Fruit fly (Drosophila melanogaster): Measurements from ENCODE around the gene cact.

cact gene

DNA sequence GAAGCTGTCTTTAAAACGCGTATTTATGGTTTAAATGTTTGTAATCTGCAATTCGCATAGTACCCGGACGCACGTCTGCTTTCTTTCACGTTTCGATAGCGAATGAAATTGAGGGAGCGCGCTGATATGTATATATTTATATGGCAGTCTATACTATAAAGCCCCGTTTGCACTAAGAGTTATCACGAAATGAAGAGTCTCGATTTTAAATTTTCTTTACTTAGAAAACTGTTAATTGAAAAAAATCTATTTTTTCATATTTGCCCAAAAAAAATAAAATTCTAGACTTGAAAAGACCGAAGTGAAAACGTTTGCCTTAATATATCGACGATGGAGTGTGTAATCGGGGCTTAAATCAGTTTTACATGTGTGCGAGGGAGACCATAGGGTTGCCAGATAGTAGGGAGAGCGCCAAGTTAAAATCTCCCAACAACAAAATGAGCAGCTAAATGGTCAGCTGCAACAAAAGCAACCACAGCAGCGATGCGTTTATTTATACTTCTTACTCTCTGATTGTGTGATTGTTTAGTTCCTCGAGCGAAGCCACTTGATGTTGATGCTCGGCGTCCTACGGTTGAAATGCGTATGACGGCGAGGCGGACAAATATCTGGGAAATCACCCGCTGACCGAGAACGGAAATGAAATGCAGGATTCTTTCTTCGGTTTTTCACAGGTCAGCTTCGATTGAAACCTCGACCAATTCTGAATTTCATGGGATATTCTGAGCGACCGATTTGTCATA, at the start of gene cact:
cact (minus strand) TSS at position 693 of the 743 bp plus-strand sequence.
- TF ChIP-seq Med (GFP tag) (peak; percentile 99), dan (GFP tag; IDR thresholded peaks at IDR 0.05) (no peak), Pdp1 (GFP tag; optimal IDR thresholded peaks at IDR 0.05) (peak; percentile 92 to 94), ewg (GFP tag; optimal IDR thresholded peaks at IDR 0.05) (peak; percentile 83), dmrt99B (tag; optimal IDR thresholded peaks at IDR 0.05) (peak; percentile 87), lmd (GFP tag; IDR thresholded peaks at IDR 0.05) (peak; percentile 92), chinmo (GFP tag; IDR thresholded peaks at IDR 0.05; ENCODE audit: partially characterized antibody) (peak; percentile 92; the same call in 3 of the 4 replicates), CG17186 (GFP tag; optimal IDR thresholded peaks at IDR 0.05) (peak; percentile 73), HLH4C (GFP tag; IDR thresholded peaks at IDR 0.05; ENCODE audit: partially characterized antibody) (no peak; the same call in 2 of the 3 replicates), CG42726 (GFP tag; IDR thresholded peaks at IDR 0.05; ENCODE audit: partially characterized antibody) (peak; percentile 45; the same call in 1 of the 2 replicates), shn (GFP tag; optimal IDR thresholded peaks at IDR 0.05) (peak; percentile 91), Jarid2 (GFP tag; optimal IDR thresholded peaks at IDR 0.05) (peak; percentile 82), gt (GFP tag; IDR thresholded peaks at IDR 0.05) (peak; percentile 71; the same call in 1 of the 2 replicates), CG12659 (GFP tag; optimal IDR thresholded peaks at IDR 0.05) (peak; percentile 95), inv (GFP tag; IDR thresholded peaks at IDR 0.05; ENCODE audit: partially characterized antibody) (no peak), Spps (tag; optimal IDR thresholded peaks at IDR 0.05) (peak; percentile 92), ac (GFP tag; optimal IDR thresholded peaks at IDR 0.05) (peak; percentile 72), seq (GFP tag; IDR thresholded peaks at IDR 0.05) (peak; percentile 88), slp2 (GFP tag; optimal IDR thresholded peaks at IDR 0.05) (peak; percentile 93), HLHmδ (GFP tag; optimal IDR thresholded peaks at IDR 0.05) (peak; percentile 72), CG13775 (GFP tag; optimal IDR thresholded peaks at IDR 0.05) (peak; percentile 93), tll (GFP tag; optimal IDR thresholded peaks at IDR 0.05) (peak; percentile 6 to 74), lov (optimal IDR thresholded peaks at IDR 0.05) (no peak), lov (GFP tag; IDR thresholded peaks at IDR 0.05) (peak; percentile 66; the same call in 2 of the 3 replicates), hkb (optimal IDR thresholded peaks at IDR 0.05) (no peak), hkb (GFP tag; IDR thresholded peaks at IDR 0.05) (peak; percentile 92), B-H2 (GFP tag; optimal IDR thresholded peaks at IDR 0.05) (peak; percentile 89), sc (optimal IDR thresholded peaks at IDR 0.05) (no peak), sc (GFP tag; optimal IDR thresholded peaks at IDR 0.05) (peak; percentile 85), CG15601 (tag; optimal IDR thresholded peaks at IDR 0.05) (peak; percentile 90), CG2889 (GFP tag; IDR thresholded peaks at IDR 0.05) (peak; percentile 68; the same call in 2 of the 3 replicates), CG6791 (GFP tag; IDR thresholded peaks at IDR 0.05; ENCODE audit: partially characterized antibody) (0 out of 3 replicates have a peak, but pooled peaks have one; percentile 12), Xrp1 (GFP tag; IDR thresholded peaks at IDR 0.05) (peak; percentile 95), Antp (GFP tag; optimal IDR thresholded peaks at IDR 0.05) (peak; percentile 95), ham (GFP tag; IDR thresholded peaks at IDR 0.05) (peak; percentile 65; the same call in 1 of the 2 replicates), fu2 (GFP tag; optimal IDR thresholded peaks at IDR 0.05) (peak; percentile 94), row (GFP tag; IDR thresholded peaks at IDR 0.05) (peak; percentile 98), ttk (GFP tag; IDR thresholded peaks at IDR 0.05) (peak; percentile 87), CG11696 (GFP tag; IDR thresholded peaks at IDR 0.05) (peak; percentile 73), CG10366 (GFP tag; IDR thresholded peaks at IDR 0.05) (peak; percentile 89), dm (GFP tag; optimal IDR thresholded peaks at IDR 0.05) (peak; percentile 92), CG11456 (GFP tag; IDR thresholded peaks at IDR 0.05) (peak; percentile 91), CG2199 (GFP tag; IDR thresholded peaks at IDR 0.05) (peak; percentile 87), vvl (GFP tag; IDR thresholded peaks at IDR 0.05) (peak; percentile 96), nmo (GFP tag; optimal IDR thresholded peaks at IDR 0.05) (peak; percentile 94), fd102C (GFP tag; optimal IDR thresholded peaks at IDR 0.05) (peak; percentile 49), pum (GFP tag; optimal IDR thresholded peaks at IDR 0.05) (peak; percentile 96), CG16813 (GFP tag; IDR thresholded peaks at IDR 0.05; ENCODE audit: partially characterized antibody) (peak; percentile 57; the same call in 2 of the 3 replicates), H2.0 (GFP tag; IDR thresholded peaks at IDR 0.05) (peak; percentile 88)

All from whole organism, embryonic.